Fruit fly (Drosophila melanogaster) whole organism, embryonic: ENCODE measurements around the gene CG10584.

Experiments used
- Aef1 ChIP-seq: fragments of 200-800 bp; sonication (Bioruptor generic); IDR thresholded peaks from 3 replicates; pipeline ENCODE4 v1.3.6; 2022; ENCODE audit warnings: missing biosample characterization, missing genetic modification characterization
- Atf3 ChIP-seq: fragments of 200-800 bp; sonication (Bioruptor generic); optimal IDR thresholded peaks from 3 replicates; lab custom pipeline; 2016; ENCODE audit warnings: missing biosample characterization, missing genetic modification characterization
- B-H2 ChIP-seq: fragments of 200-800 bp; sonication (Bioruptor generic); optimal IDR thresholded peaks from 2 replicates; lab custom pipeline; 2018; ENCODE audit warnings: missing biosample characterization, mild to moderate bottlenecking, missing genetic modification characterization
- CG12769 ChIP-seq: fragments of 200-800 bp; sonication (Bioruptor generic); optimal IDR thresholded peaks from 2 replicates; lab custom pipeline; 2019; ENCODE audit warnings: missing biosample characterization, mild to moderate bottlenecking, missing genetic modification characterization, moderate library complexity
- CG13894 ChIP-seq: fragments of 200-800 bp; sonication (Bioruptor generic); optimal IDR thresholded peaks from 3 replicates; lab custom pipeline; 2018; ENCODE audit warnings: missing biosample characterization, mild to moderate bottlenecking, missing genetic modification characterization, moderate library complexity
- CG14860 ChIP-seq: fragments of 200-800 bp; sonication (Bioruptor generic); IDR thresholded peaks from 3 replicates; pipeline ENCODE4 v1.3.6; 2022; ENCODE audit warnings: missing biosample characterization, missing genetic modification characterization; ENCODE audit not compliant: partially characterized antibody
- CG17359 ChIP-seq: fragments of 200-800 bp; sonication (Bioruptor generic); optimal IDR thresholded peaks from 3 replicates; lab custom pipeline; 2018; ENCODE audit warnings: missing biosample characterization, mild to moderate bottlenecking, missing genetic modification characterization, moderate library complexity
- CG17361 ChIP-seq: fragments of 200-800 bp; sonication (Bioruptor generic); IDR thresholded peaks from 3 replicates; pipeline ENCODE4 v1.3.6; 2022; ENCODE audit warnings: missing biosample characterization, missing genetic modification characterization
- CG2712 ChIP-seq: fragments of 200-800 bp; optimal IDR thresholded peaks from 3 replicates; lab custom pipeline; 2019; ENCODE audit warnings: missing biosample characterization, mild to moderate bottlenecking, missing genetic modification characterization, moderate library complexity
- CG30403 ChIP-seq: fragments of 200-800 bp; sonication (Bioruptor generic); optimal IDR thresholded peaks from 3 replicates; lab custom pipeline; 2016; ENCODE audit warnings: missing biosample characterization, missing genetic modification characterization
- CG32532 ChIP-seq: fragments of 200-800 bp; sonication (Bioruptor generic); IDR thresholded peaks from 2 replicates; pipeline ENCODE4 v1.3.6; 2022; ENCODE audit warnings: missing biosample characterization, missing genetic modification characterization
- CG4617 ChIP-seq: fragments of 200-800 bp; sonication (Bioruptor generic); optimal IDR thresholded peaks from 3 replicates; lab custom pipeline; 2016; ENCODE audit warnings: missing biosample characterization, missing genetic modification characterization, borderline replicate concordance
- CG7839 ChIP-seq: fragments of 200-800 bp; sonication (Bioruptor generic); optimal IDR thresholded peaks from 3 replicates; lab custom pipeline; 2018; ENCODE audit warnings: missing biosample characterization, mild to moderate bottlenecking, missing genetic modification characterization, moderate library complexity
- CG8388 ChIP-seq: fragments of 200-800 bp; sonication (Bioruptor generic); optimal IDR thresholded peaks from 2 replicates; lab custom pipeline; 2019; ENCODE audit warnings: missing biosample characterization, mild to moderate bottlenecking, missing genetic modification characterization, moderate library complexity
- CTCF ChIP-seq: fragments of 200-800 bp; sonication (Bioruptor generic); optimal IDR thresholded peaks from 2 replicates; lab custom pipeline; 2017; ENCODE audit warnings: missing biosample characterization, mild to moderate bottlenecking, missing genetic modification characterization, moderate library complexity
- D ChIP-seq, 2 experiments: fragments of 200-800 bp in 1 of 2; fragments of >200 bp in 1 of 2; sonication (Bioruptor generic) in 1 of 2; optimal IDR thresholded peaks; 2 replicates in 1 of 2; 3 replicates in 1 of 2; lab custom pipeline; 2017; ENCODE audit warnings: mild to moderate bottlenecking in 1 of 2, missing biosample characterization in 1 of 2, missing genetic modification characterization in 1 of 2, missing genetic modification reagents in 1 of 2
- Dip3 ChIP-seq: fragments of 200-800 bp; sonication (Bioruptor generic); optimal IDR thresholded peaks from 3 replicates; lab custom pipeline; 2016; ENCODE audit warnings: missing biosample characterization, missing genetic modification characterization
- Dll ChIP-seq: fragments of 200-800 bp; sonication (Bioruptor generic); IDR thresholded peaks from 4 replicates; pipeline ENCODE4 v1.3.6; 2022; ENCODE audit warnings: missing biosample characterization, missing genetic modification characterization; ENCODE audit not compliant: partially characterized antibody
- HHEX ChIP-seq: fragments of 200-800 bp; sonication (Bioruptor generic); optimal IDR thresholded peaks from 3 replicates; lab custom pipeline; 2017; ENCODE audit warnings: missing biosample characterization, mild to moderate bottlenecking, missing genetic modification characterization, missing genetic modification reagents
- Hr51 ChIP-seq, 2 experiments: fragments of 200-800 bp; sonication (Bioruptor generic); optimal IDR thresholded peaks; 2 replicates in 1 of 2; 3 replicates in 1 of 2; lab custom pipeline; 2016 to 2018; ENCODE audit warnings: missing biosample characterization in 2 of 2, missing genetic modification characterization in 2 of 2, mild to moderate bottlenecking in 1 of 2, moderate library complexity in 1 of 2
- Hsf ChIP-seq: fragments of 200-800 bp; sonication (Bioruptor generic); optimal IDR thresholded peaks from 3 replicates; lab custom pipeline; 2016; ENCODE audit warnings: missing biosample characterization, missing genetic modification characterization
- Max ChIP-seq: fragments of 200-800 bp; sonication (Bioruptor generic); optimal IDR thresholded peaks from 2 replicates; lab custom pipeline; 2016; ENCODE audit warnings: missing biosample characterization, mild to moderate bottlenecking, missing genetic modification characterization
- Sox102F ChIP-seq: fragments of 200-800 bp; sonication (Bioruptor generic); optimal IDR thresholded peaks from 2 replicates; lab custom pipeline; 2018; ENCODE audit warnings: missing biosample characterization, mild to moderate bottlenecking, missing genetic modification characterization, moderate library complexity
- Stat92E ChIP-seq, 3 experiments: fragments of >200 bp in 2 of 3; fragments of 200-800 bp in 1 of 3; sonication (Bioruptor generic) in 1 of 3; optimal IDR thresholded peaks; 2 replicates each; lab custom pipeline; 2017 to 2019; ENCODE audit warnings: missing biosample characterization in 3 of 3, missing genetic modification characterization in 3 of 3, mild to moderate bottlenecking in 1 of 3, moderate library complexity in 1 of 3
- bcd ChIP-seq: fragments of 200-800 bp; sonication (Bioruptor generic); optimal IDR thresholded peaks from 2 replicates; lab custom pipeline; 2017; ENCODE audit warnings: missing biosample characterization, mild to moderate bottlenecking, missing genetic modification characterization
- bsh ChIP-seq, 2 experiments: fragments of 200-800 bp; sonication (Bioruptor generic); optimal IDR thresholded peaks; 2 replicates each; lab custom pipeline; 2017 to 2018; ENCODE audit warnings: mild to moderate bottlenecking in 2 of 2, missing biosample characterization in 2 of 2, missing genetic modification characterization in 2 of 2, moderate library complexity in 1 of 2
- cato ChIP-seq: fragments of 200-800 bp; sonication (Bioruptor generic); optimal IDR thresholded peaks from 2 replicates; lab custom pipeline; 2016; ENCODE audit warnings: missing biosample characterization, missing genetic modification characterization, borderline replicate concordance
- chinmo ChIP-seq: fragments of 200-800 bp; sonication (Bioruptor generic); IDR thresholded peaks from 4 replicates; pipeline ENCODE4 v1.3.6; 2022; ENCODE audit warnings: missing biosample characterization, missing genetic modification characterization; ENCODE audit not compliant: partially characterized antibody
- croc ChIP-seq: fragments of 200-800 bp; sonication (Bioruptor generic); conservative IDR thresholded peaks from 3 replicates; pipeline ENCODE4 v1.3.6; 2022; ENCODE audit warnings: missing biosample characterization, missing genetic modification characterization
- cwo ChIP-seq: fragments of 200-800 bp; sonication (Bioruptor generic); optimal IDR thresholded peaks from 3 replicates; lab custom pipeline; 2017; ENCODE audit warnings: missing biosample characterization, missing genetic modification characterization, mild to moderate bottlenecking, moderate library complexity, missing genetic modification reagents
- dysf ChIP-seq: fragments of 200-800 bp; sonication (Bioruptor generic); IDR thresholded peaks from 3 replicates; pipeline ENCODE4 v1.3.6; 2022; ENCODE audit warnings: missing biosample characterization, missing genetic modification characterization
- eve ChIP-seq, 2 experiments: fragments of >200 bp; optimal IDR thresholded peaks; 2 replicates each; lab custom pipeline; 2017; ENCODE audit warnings: missing biosample characterization in 2 of 2, missing genetic modification characterization in 2 of 2
- fd96Cb ChIP-seq: fragments of 200-800 bp; sonication (Bioruptor generic); optimal IDR thresholded peaks from 2 replicates; lab custom pipeline; 2018; ENCODE audit warnings: missing biosample characterization, mild to moderate bottlenecking, missing genetic modification characterization, moderate library complexity
- fru ChIP-seq: fragments of >200 bp; optimal IDR thresholded peaks from 2 replicates; lab custom pipeline; 2017
- grn ChIP-seq: fragments of 200-800 bp; sonication (Bioruptor generic); optimal IDR thresholded peaks from 3 replicates; lab custom pipeline; 2017; ENCODE audit warnings: missing biosample characterization, missing genetic modification characterization
- ind ChIP-seq: fragments of 200-800 bp; sonication (Bioruptor generic); optimal IDR thresholded peaks from 3 replicates; lab custom pipeline; 2016; ENCODE audit warnings: missing biosample characterization, missing genetic modification characterization
- kay ChIP-seq: fragments of 200-800 bp; sonication (Bioruptor generic); optimal IDR thresholded peaks from 2 replicates; lab custom pipeline; 2016; ENCODE audit warnings: missing biosample characterization, missing genetic modification characterization
- klu ChIP-seq: fragments of 200-800 bp; sonication (Bioruptor generic); IDR thresholded peaks from 2 replicates; pipeline ENCODE4 v1.3.6; 2022; ENCODE audit warnings: missing biosample characterization, missing genetic modification characterization
- peb ChIP-seq: fragments of 200-800 bp; sonication (Bioruptor generic); IDR thresholded peaks from 2 replicates; pipeline ENCODE4 v1.3.6; 2022; ENCODE audit warnings: missing biosample characterization, missing genetic modification characterization
- phol ChIP-seq: fragments of 200-800 bp; sonication (Bioruptor generic); optimal IDR thresholded peaks from 3 replicates; lab custom pipeline; 2018; ENCODE audit warnings: missing biosample characterization, mild to moderate bottlenecking, missing genetic modification characterization, moderate library complexity
- row ChIP-seq: fragments of 200-800 bp; sonication (Bioruptor generic); IDR thresholded peaks from 3 replicates; pipeline ENCODE4 v1.3.6; 2022; ENCODE audit warnings: missing biosample characterization, missing genetic modification characterization
- sd ChIP-seq: fragments of 200-800 bp; sonication (Bioruptor generic); optimal IDR thresholded peaks from 3 replicates; lab custom pipeline; 2018; ENCODE audit warnings: missing biosample characterization, mild to moderate bottlenecking, missing genetic modification characterization, moderate library complexity
- seq ChIP-seq: fragments of 200-800 bp; sonication (Bioruptor generic); IDR thresholded peaks from 2 replicates; pipeline ENCODE4 v1.3.6; 2022; ENCODE audit warnings: missing biosample characterization, missing genetic modification characterization
- slbo ChIP-seq: fragments of 200-800 bp; sonication (Bioruptor generic); IDR thresholded peaks from 2 replicates; pipeline ENCODE4 v1.3.6; 2022; ENCODE audit warnings: missing biosample characterization, missing genetic modification characterization
- tin ChIP-seq: fragments of 200-800 bp; sonication (Bioruptor generic); optimal IDR thresholded peaks from 3 replicates; lab custom pipeline; 2016; ENCODE audit warnings: missing biosample characterization, missing genetic modification characterization
- trem ChIP-seq: fragments of 200-800 bp; optimal IDR thresholded peaks from 3 replicates; lab custom pipeline; 2019; ENCODE audit warnings: missing biosample characterization, mild to moderate bottlenecking, missing genetic modification characterization, moderate library complexity
- unpg ChIP-seq: fragments of 200-800 bp; sonication (Bioruptor generic); optimal IDR thresholded peaks from 3 replicates; lab custom pipeline; 2018; ENCODE audit warnings: missing biosample characterization, mild to moderate bottlenecking, missing genetic modification characterization, moderate library complexity
- z ChIP-seq: fragments of 200-800 bp; sonication (Bioruptor generic); IDR thresholded peaks from 3 replicates; pipeline ENCODE4 v1.3.6; 2022; ENCODE audit warnings: missing biosample characterization, missing genetic modification characterization

CG10584 gene

dm6 chr3L:21061968-21062367, 30.8 kb upstream of the CG10584 start:
- TF ChIP-seq peb (GFP tag; lab: Robert Waterston, UW): no peak
- peak; percentile 57 for TF ChIP-seq CG13894 (tag; lab: Kevin White, UChicago)
- TF ChIP-seq CG4617 (GFP tag; lab: Kevin White, UChicago): no peak
- no peak for TF ChIP-seq CG14860
- no peak for TF ChIP-seq CG7839 (tag; lab: Kevin White, UChicago)
- TF ChIP-seq CG12769 (tag; lab: Kevin White, UChicago): no peak
- no peak for TF ChIP-seq kay (GFP tag; lab: Kevin White, UChicago)
- peak; percentile 10 for TF ChIP-seq B-H2 (GFP tag; lab: Kevin White, UChicago)
- TF ChIP-seq Max (GFP tag; lab: Kevin White, UChicago): no peak
- TF ChIP-seq sd (tag; lab: Kevin White, UChicago): peak; percentile 50
- no peak for TF ChIP-seq Dip3 (GFP tag; lab: Kevin White, UChicago)
- TF ChIP-seq klu (GFP tag; lab: Robert Waterston, UW): no peak
- no peak for TF ChIP-seq trem (tag; lab: Kevin White, UChicago)
- no peak for TF ChIP-seq CG32532
- no peak for TF ChIP-seq ind (GFP tag; lab: Kevin White, UChicago)
- TF ChIP-seq Stat92E (GFP tag; optimal IDR thresholded peaks at IDR 0.05; lab: Kevin White, UChicago): no peak
- TF ChIP-seq cwo (GFP tag; lab: Kevin White, UChicago): no peak
- no peak for TF ChIP-seq unpg
- TF ChIP-seq croc (GFP tag; lab: Robert Waterston, UW): no peak
- TF ChIP-seq z: no peak
- no peak for TF ChIP-seq bcd (GFP tag; lab: Kevin White, UChicago)
- no peak for TF ChIP-seq dysf (GFP tag; lab: Robert Waterston, UW)
- no peak for TF ChIP-seq fru (lab: Kevin White, UChicago)
- peak; percentile 6 for TF ChIP-seq HHEX
- no peak for TF ChIP-seq slbo (GFP tag; lab: Robert Waterston, UW)
- no peak for TF ChIP-seq Atf3 (GFP tag; lab: Kevin White, UChicago)
- TF ChIP-seq Dll (GFP tag; lab: Robert Waterston, UW): no peak
- no peak for TF ChIP-seq Aef1 (GFP tag; lab: Robert Waterston, UW)
- TF ChIP-seq tin (GFP tag; lab: Kevin White, UChicago): no peak
- TF ChIP-seq chinmo (GFP tag; lab: Robert Waterston, UW): 0 out of 4 replicates have a peak, but pooled peaks have one; percentile 52

- TF ChIP-seq CG17361 (GFP tag; lab: Robert Waterston, UW) (peak; percentile 57; the same call in 2 of the 3 replicates), D (optimal IDR thresholded peaks at IDR 0.05; lab: Kevin White, UChicago) (no peak), D (GFP tag; optimal IDR thresholded peaks at IDR 0.05; lab: Kevin White, UChicago) (peak; percentile 32), CG30403 (peak; percentile 23), fd96Cb (tag; lab: Kevin White, UChicago) (peak; percentile 35), Hsf (GFP tag; lab: Kevin White, UChicago) (no peak), grn (GFP tag; lab: Kevin White, UChicago) (no peak), seq (0 out of 2 replicates have a peak, but pooled peaks have one; percentile 20), Sox102F (GFP tag; lab: Kevin White, UChicago) (peak; percentile 55), CTCF (GFP tag; lab: Kevin White, UChicago) (no peak), phol (tag; lab: Kevin White, UChicago) (peak; percentile 55), CG8388 (GFP tag; lab: Kevin White, UChicago) (peak; percentile 22), CG17359 (tag; lab: Kevin White, UChicago) (peak; percentile 29), cato (GFP tag; lab: Kevin White, UChicago) (no peak), eve (GFP tag; optimal IDR thresholded peaks at IDR 0.05; lab: Kevin White, UChicago) (no peak), Hr51 (GFP tag; optimal IDR thresholded peaks at IDR 0.05; lab: Kevin White, UChicago) (peak in 1 of 2 experiments; percentile 44), row (GFP tag; lab: Robert Waterston, UW) (0 out of 3 replicates have a peak, but pooled peaks have one; percentile 17), bsh (GFP tag; optimal IDR thresholded peaks at IDR 0.05; lab: Kevin White, UChicago) (peak in 1 of 2 experiments; percentile 45), CG2712 (tag; lab: Kevin White, UChicago) (peak; percentile 54)
Measured at dm6 chr3L:21060189-21061070, 29.3 kb upstream of the CG10584 start.
